Worm (Caenorhabditis elegans) whole organism, mixed stage, embryonic: ENCODE measurements around the gene srh-105.

Experiments
- M03D4.4 ChIP-seq: sonication (generic microtip); optimal IDR thresholded peaks from 2 replicates; lab custom pipeline; 2017; ENCODE audit warnings: mild to moderate bottlenecking, missing genetic modification characterization, missing compliant biosample characterization
- bed-3 ChIP-seq: fragments of 200-800 bp; sonication (Bioruptor generic); optimal IDR thresholded peaks from 3 replicates; lab custom pipeline; 2018; ENCODE audit warnings: mild to moderate bottlenecking, missing genetic modification characterization, moderate library complexity, missing compliant biosample characterization
- blmp-1 ChIP-seq: fragments of 150-350 bp; optimal IDR thresholded peaks from 2 replicates; lab custom pipeline; 2014; ENCODE audit warnings: missing biosample characterization, missing genetic modification characterization
- ceh-43 ChIP-seq: fragments of 200-800 bp; sonication (Bioruptor generic); optimal IDR thresholded peaks from 2 replicates; lab custom pipeline; 2018; ENCODE audit warnings: mild to moderate bottlenecking, missing genetic modification characterization, moderate library complexity, missing compliant biosample characterization
- ces-1 ChIP-seq: fragments of 150-350 bp; optimal IDR thresholded peaks from 2 replicates; lab custom pipeline; 2014; ENCODE audit warnings: missing biosample characterization, missing genetic modification reagents, missing genetic modification characterization
- cnd-1 ChIP-seq: fragments of 200-800 bp; sonication (Bioruptor generic); optimal IDR thresholded peaks from 2 replicates; lab custom pipeline; 2018; ENCODE audit warnings: mild to moderate bottlenecking, missing genetic modification characterization, missing compliant biosample characterization
- drap-1 ChIP-seq: fragments of 200-800 bp; sonication (Bioruptor generic); optimal IDR thresholded peaks from 3 replicates; lab custom pipeline; 2018; ENCODE audit warnings: mild to moderate bottlenecking, missing genetic modification characterization, missing compliant biosample characterization
- elt-1 ChIP-seq: sonication (generic microtip); optimal IDR thresholded peaks from 2 replicates; lab custom pipeline; 2017; ENCODE audit warnings: missing genetic modification characterization, mild to moderate bottlenecking, missing compliant biosample characterization, antibody characterized with exemption, moderate library complexity, borderline replicate concordance; ENCODE audit not compliant: insufficient read depth
- elt-3 ChIP-seq: fragments of 150-350 bp; optimal IDR thresholded peaks from 2 replicates; lab custom pipeline; 2014; ENCODE audit warnings: missing biosample characterization, missing genetic modification characterization
- flh-1 ChIP-seq: fragments of 200-800 bp; sonication (Bioruptor generic); optimal IDR thresholded peaks from 2 replicates; lab custom pipeline; 2018; ENCODE audit warnings: mild to moderate bottlenecking, missing genetic modification characterization, moderate library complexity, missing compliant biosample characterization
- ham-2 ChIP-seq: fragments of 200-800 bp; sonication (Bioruptor generic); optimal IDR thresholded peaks from 2 replicates; lab custom pipeline; 2018; ENCODE audit warnings: mild to moderate bottlenecking, missing genetic modification characterization, missing compliant biosample characterization
- hlh-1 ChIP-seq: fragments of 150-350 bp; optimal IDR thresholded peaks from 2 replicates; lab custom pipeline; 2014; ENCODE audit warnings: missing biosample characterization, missing genetic modification reagents, missing genetic modification characterization
- lin-13 ChIP-seq: fragments of 150-350 bp; optimal IDR thresholded peaks from 2 replicates; lab custom pipeline; 2014; ENCODE audit warnings: missing biosample characterization, missing genetic modification characterization
- lin-32 ChIP-seq: fragments of 200-800 bp; sonication (Bioruptor generic); optimal IDR thresholded peaks from 2 replicates; lab custom pipeline; 2018; ENCODE audit warnings: mild to moderate bottlenecking, missing genetic modification characterization, missing compliant biosample characterization
- lsy-2 ChIP-seq: fragments of 150-350 bp; optimal IDR thresholded peaks from 2 replicates; lab custom pipeline; 2014; ENCODE audit warnings: missing biosample characterization, missing genetic modification characterization
- mab-5 ChIP-seq: fragments of 150-350 bp; optimal IDR thresholded peaks from 2 replicates; lab custom pipeline; 2014; ENCODE audit warnings: missing biosample characterization, missing genetic modification characterization
- mep-1 ChIP-seq: fragments of 150-350 bp; optimal IDR thresholded peaks from 2 replicates; lab custom pipeline; 2017; ENCODE audit warnings: missing biosample characterization, missing genetic modification reagents, missing genetic modification characterization, inconsistent platforms
- mls-2 ChIP-seq: sonication (generic microtip); optimal IDR thresholded peaks from 2 replicates; lab custom pipeline; 2016; ENCODE audit warnings: mild to moderate bottlenecking, missing genetic modification characterization, moderate library complexity, missing compliant biosample characterization
- nhr-12 ChIP-seq: fragments of 150-350 bp; optimal IDR thresholded peaks from 2 replicates; lab custom pipeline; 2014; ENCODE audit warnings: missing biosample characterization, missing genetic modification characterization
- nhr-2 ChIP-seq: fragments of 150-350 bp; optimal IDR thresholded peaks from 2 replicates; lab custom pipeline; 2014; ENCODE audit warnings: missing biosample characterization, missing genetic modification characterization
- nhr-237 ChIP-seq: fragments of 150-350 bp; optimal IDR thresholded peaks from 2 replicates; lab custom pipeline; 2014; ENCODE audit warnings: missing biosample characterization, missing genetic modification characterization
- nhr-28 ChIP-seq: fragments of 150-350 bp; optimal IDR thresholded peaks from 2 replicates; lab custom pipeline; 2014; ENCODE audit warnings: missing biosample characterization, missing genetic modification characterization
- nhr-76 ChIP-seq: sonication (generic microtip); optimal IDR thresholded peaks from 2 replicates; lab custom pipeline; 2017; ENCODE audit warnings: missing biosample characterization, missing genetic modification characterization
- pha-4 ChIP-seq: fragments of 150-350 bp; optimal IDR thresholded peaks from 2 replicates; lab custom pipeline; 2018; ENCODE audit warnings: missing biosample characterization, missing genetic modification reagents, missing genetic modification characterization
- sem-2 ChIP-seq: fragments of 200-800 bp; sonication (Bioruptor generic); optimal IDR thresholded peaks from 2 replicates; lab custom pipeline; 2018; ENCODE audit warnings: mild to moderate bottlenecking, missing genetic modification characterization, missing compliant biosample characterization
- snpc-4 ChIP-seq: fragments of 150-350 bp; optimal IDR thresholded peaks from 2 replicates; lab custom pipeline; 2014; ENCODE audit warnings: missing biosample characterization, missing genetic modification characterization
- sptf-1 ChIP-seq: sonication (generic microtip); optimal IDR thresholded peaks from 2 replicates; lab custom pipeline; 2017; ENCODE audit warnings: mild to moderate bottlenecking, missing genetic modification characterization, moderate library complexity, missing compliant biosample characterization
- tbx-8 ChIP-seq: fragments of 200-800 bp; sonication (Bioruptor generic); optimal IDR thresholded peaks from 2 replicates; lab custom pipeline; 2018; ENCODE audit warnings: mild to moderate bottlenecking, missing genetic modification characterization, moderate library complexity, missing compliant biosample characterization
- unc-120 ChIP-seq: sonication (generic microtip); optimal IDR thresholded peaks from 2 replicates; lab custom pipeline; 2017; ENCODE audit warnings: missing genetic modification characterization, missing compliant biosample characterization; ENCODE audit not compliant: poor library complexity, severe bottlenecking
- unc-39 ChIP-seq: fragments of 150-350 bp; optimal IDR thresholded peaks from 2 replicates; lab custom pipeline; 2014; ENCODE audit warnings: missing biosample characterization, missing genetic modification characterization
- unc-62 ChIP-seq: fragments of 150-350 bp; optimal IDR thresholded peaks from 2 replicates; lab custom pipeline; 2014; ENCODE audit warnings: missing biosample characterization, missing genetic modification reagents, missing genetic modification characterization
- zip-8 ChIP-seq: fragments of 150-350 bp; optimal IDR thresholded peaks from 2 replicates; lab custom pipeline; 2014; ENCODE audit warnings: missing biosample characterization, missing genetic modification characterization
- ztf-11 ChIP-seq: fragments of 150-350 bp; optimal IDR thresholded peaks from 2 replicates; lab custom pipeline; 2014; ENCODE audit warnings: missing biosample characterization, missing genetic modification characterization

Gene srh-105

ce11 chrII:515765-516164 is 6.6 kb upstream of the srh-105 start, which contains the start of gene mab-9:
mab-9 (plus strand) TSS chrII:516024.
- TF ChIP-seq ceh-43 (no peak), bed-3 (GFP tag; lab: Kevin White, UChicago) (no peak), M03D4.4 (no peak), nhr-76 (no peak), sem-2 (no peak), elt-3 (tag; lab: Kevin White, UChicago) (no peak), tbx-8 (GFP tag; lab: Kevin White, UChicago) (no peak), cnd-1 (no peak), mab-5 (tag; lab: Kevin White, UChicago) (no peak)

- TF ChIP-seq nhr-76, result no peak
- TF ChIP-seq drap-1 (GFP tag; lab: Kevin White, UChicago), result no peak
- no peak for TF ChIP-seq lsy-2 (tag; lab: Kevin White, UChicago)
- no peak for TF ChIP-seq snpc-4 (tag; lab: Kevin White, UChicago)
- TF ChIP-seq ham-2 (GFP tag; lab: Kevin White, UChicago), result no peak
- no peak for TF ChIP-seq unc-39 (tag; lab: Kevin White, UChicago)
Measured at ce11 chrII:512630-513029, 3.5 kb upstream of the srh-105 start.

- TF ChIP-seq bed-3 (GFP tag; lab: Kevin White, UChicago), result no peak
- TF ChIP-seq drap-1 (GFP tag; lab: Kevin White, UChicago), result no peak
- TF ChIP-seq tbx-8 (GFP tag; lab: Kevin White, UChicago), result no peak
- no peak for TF ChIP-seq unc-120 (tag; lab: Kevin White, UChicago)
- TF ChIP-seq nhr-28 (tag; lab: Kevin White, UChicago), result no peak
- no peak for TF ChIP-seq sptf-1 (tag; lab: Kevin White, UChicago)
- TF ChIP-seq ztf-11 (tag; lab: Kevin White, UChicago), result no peak
- no peak for TF ChIP-seq M03D4.4
- TF ChIP-seq lsy-2 (tag; lab: Kevin White, UChicago), result no peak
- TF ChIP-seq nhr-237 (tag; lab: Kevin White, UChicago), result no peak
- TF ChIP-seq nhr-12 (tag; lab: Kevin White, UChicago), result no peak
- no peak for TF ChIP-seq elt-3 (tag; lab: Kevin White, UChicago)
- TF ChIP-seq snpc-4 (tag; lab: Kevin White, UChicago), result no peak
- no peak for TF ChIP-seq unc-62 (GFP tag; lab: Kevin White, UChicago)
- TF ChIP-seq blmp-1 (tag; lab: Kevin White, UChicago), result no peak
- TF ChIP-seq lin-32 (GFP tag; lab: Kevin White, UChicago), result no peak
- TF ChIP-seq mep-1, result no peak
- no peak for TF ChIP-seq elt-1 (tag; lab: Kevin White, UChicago)
Measured at ce11 chrII:511968-512367, 2.8 kb upstream of the srh-105 start.

- TF ChIP-seq bed-3 (GFP tag; lab: Kevin White, UChicago) (no peak), elt-1 (tag; lab: Kevin White, UChicago) (no peak), cnd-1 (no peak), ztf-11 (tag; lab: Kevin White, UChicago) (no peak), nhr-237 (tag; lab: Kevin White, UChicago) (no peak), mep-1 (no peak), unc-62 (GFP tag; lab: Kevin White, UChicago) (no peak)
Measured at ce11 chrII:508603-509002, 527 bp downstream of the srh-105 start.

ce11 chrII:506069-506468 is 3.1 kb downstream of the srh-105 start:
- no peak for TF ChIP-seq unc-39 (tag; lab: Kevin White, UChicago)
- TF ChIP-seq nhr-2 (tag; lab: Kevin White, UChicago), result no peak
- TF ChIP-seq ceh-43, result peak; percentile 30
- TF ChIP-seq elt-1 (tag; lab: Kevin White, UChicago), result no peak
- peak; percentile 39 for TF ChIP-seq cnd-1
- TF ChIP-seq unc-120 (tag; lab: Kevin White, UChicago), result no peak
- TF ChIP-seq nhr-237 (tag; lab: Kevin White, UChicago), result no peak
- TF ChIP-seq M03D4.4, result no peak
- TF ChIP-seq mls-2 (tag; lab: Kevin White, UChicago), result no peak
- TF ChIP-seq nhr-28 (tag; lab: Kevin White, UChicago), result no peak
- TF ChIP-seq hlh-1, result no peak
- peak; percentile 11 for TF ChIP-seq pha-4 (tag; lab: Kevin White, UChicago)
- peak; percentile 31 for TF ChIP-seq lin-13
- TF ChIP-seq nhr-12 (tag; lab: Kevin White, UChicago), result no peak
- TF ChIP-seq mab-5 (tag; lab: Kevin White, UChicago), result no peak
- TF ChIP-seq sptf-1 (tag; lab: Kevin White, UChicago), result peak; percentile 20
- peak; percentile 8 for TF ChIP-seq zip-8 (tag; lab: Kevin White, UChicago)
- TF ChIP-seq lin-32 (GFP tag; lab: Kevin White, UChicago), result no peak
- peak; percentile 19 for TF ChIP-seq lsy-2 (tag; lab: Kevin White, UChicago)
- no peak for TF ChIP-seq flh-1
- TF ChIP-seq elt-3 (tag; lab: Kevin White, UChicago), result no peak
- peak; percentile 46 for TF ChIP-seq mep-1
- TF ChIP-seq ces-1 (GFP tag; lab: Kevin White, UChicago), result peak; percentile 45
- no peak for TF ChIP-seq snpc-4 (tag; lab: Kevin White, UChicago)
- TF ChIP-seq ztf-11 (tag; lab: Kevin White, UChicago), result no peak
- TF ChIP-seq nhr-76, result no peak
